Worm (Caenorhabditis elegans) whole organism, L2 larva: Measurements from ENCODE around the gene F31D4.2.

ENCODE experiments used
- C34F6.9 ChIP-seq: fragments of 150-350 bp; optimal IDR thresholded peaks from 2 replicates; lab custom pipeline; 2014; ENCODE audit warnings: missing biosample characterization, missing genetic modification characterization
- R02D3.7 ChIP-seq: fragments of 150-350 bp; optimal IDR thresholded peaks from 2 replicates; lab custom pipeline; 2014; ENCODE audit warnings: missing biosample characterization, missing genetic modification characterization
- Y55F3AM.14 ChIP-seq: fragments of 200-800 bp; sonication (Bioruptor generic); optimal IDR thresholded peaks from 2 replicates; lab custom pipeline; 2018; ENCODE audit warnings: mild to moderate bottlenecking, missing genetic modification characterization, missing compliant biosample characterization
- ZK546.5 ChIP-seq: sonication (generic microtip); optimal IDR thresholded peaks from 2 replicates; lab custom pipeline; 2017; ENCODE audit warnings: missing biosample characterization, missing genetic modification characterization
- alr-1 ChIP-seq: fragments of 150-350 bp; optimal IDR thresholded peaks from 2 replicates; lab custom pipeline; 2014; ENCODE audit warnings: missing biosample characterization, missing genetic modification characterization
- aly-2 ChIP-seq: fragments of 150-350 bp; optimal IDR thresholded peaks from 2 replicates; lab custom pipeline; 2014; ENCODE audit warnings: missing biosample characterization, missing genetic modification characterization
- ama-1 ChIP-seq: fragments of 150-350 bp; optimal IDR thresholded peaks from 2 replicates; lab custom pipeline; 2018; ENCODE audit warnings: inconsistent platforms
- blmp-1 ChIP-seq: sonication (generic microtip); optimal IDR thresholded peaks from 2 replicates; lab custom pipeline; 2017; ENCODE audit warnings: missing genetic modification characterization, mild to moderate bottlenecking, missing compliant biosample characterization, antibody characterized with exemption, moderate library complexity; ENCODE audit not compliant: insufficient read depth
- ceh-16 ChIP-seq: fragments of 150-350 bp; optimal IDR thresholded peaks from 2 replicates; lab custom pipeline; 2014; ENCODE audit warnings: missing biosample characterization, missing genetic modification characterization
- ceh-82 ChIP-seq: fragments of 150-350 bp; optimal IDR thresholded peaks from 2 replicates; lab custom pipeline; 2014; ENCODE audit warnings: missing biosample characterization, missing genetic modification characterization
- crh-2 ChIP-seq: sonication (generic microtip); optimal IDR thresholded peaks from 2 replicates; lab custom pipeline; 2017; ENCODE audit warnings: missing biosample characterization, missing genetic modification characterization
- dmd-4 ChIP-seq: sonication (generic microtip); optimal IDR thresholded peaks from 2 replicates; lab custom pipeline; 2017; ENCODE audit warnings: missing biosample characterization, missing genetic modification characterization
- egl-27 ChIP-seq: sonication (generic microtip); optimal IDR thresholded peaks from 3 replicates; lab custom pipeline; 2017; ENCODE audit warnings: missing biosample characterization, missing genetic modification reagents, missing genetic modification characterization
- elt-3 ChIP-seq: sonication (generic microtip); optimal IDR thresholded peaks from 2 replicates; lab custom pipeline; 2017; ENCODE audit warnings: missing biosample characterization, missing genetic modification characterization
- fos-1 ChIP-seq: fragments of 150-350 bp; optimal IDR thresholded peaks from 2 replicates; lab custom pipeline; 2014; ENCODE audit warnings: missing biosample characterization, missing genetic modification characterization
- gmeb-1 ChIP-seq: fragments of 150-350 bp; optimal IDR thresholded peaks from 2 replicates; lab custom pipeline; 2014; ENCODE audit warnings: missing biosample characterization, missing genetic modification characterization
- lin-11 ChIP-seq: fragments of 150-350 bp; sonication (generic microtip); optimal IDR thresholded peaks from 2 replicates; lab custom pipeline; 2014; ENCODE audit warnings: missing biosample characterization, missing genetic modification characterization, inconsistent platforms, mixed read lengths
- lin-13 ChIP-seq: fragments of 150-350 bp; optimal IDR thresholded peaks from 2 replicates; lab custom pipeline; 2014; ENCODE audit warnings: missing biosample characterization, missing genetic modification reagents, missing genetic modification characterization
- lin-39 ChIP-seq: fragments of 150-350 bp; optimal IDR thresholded peaks from 2 replicates; lab custom pipeline; 2014; ENCODE audit warnings: missing biosample characterization, missing genetic modification reagents, missing genetic modification characterization
- lsy-2 ChIP-seq, 2 experiments: fragments of 150-350 bp in 1 of 2; sonication (generic microtip) in 1 of 2; optimal IDR thresholded peaks; 2 replicates each; lab custom pipeline; 2014 to 2017; ENCODE audit warnings: missing biosample characterization in 2 of 2, missing genetic modification characterization in 2 of 2
- mab-5 ChIP-seq: fragments of 150-350 bp; optimal IDR thresholded peaks from 2 replicates; lab custom pipeline; 2014; ENCODE audit warnings: missing biosample characterization, missing genetic modification characterization
- mbf-1 ChIP-seq: sonication (generic microtip); optimal IDR thresholded peaks from 2 replicates; lab custom pipeline; 2017; ENCODE audit warnings: missing biosample characterization, missing genetic modification characterization
- mdl-1 ChIP-seq, 2 experiments: fragments of 150-350 bp in 1 of 2; sonication (generic microtip) in 1 of 2; optimal IDR thresholded peaks; 2 replicates each; lab custom pipeline; 2017; ENCODE audit warnings: missing biosample characterization in 2 of 2, missing genetic modification characterization in 2 of 2
- nhr-11 ChIP-seq: fragments of 150-350 bp; optimal IDR thresholded peaks from 2 replicates; lab custom pipeline; 2014; ENCODE audit warnings: missing biosample characterization, missing genetic modification characterization
- nhr-12 ChIP-seq: fragments of 150-350 bp; optimal IDR thresholded peaks from 2 replicates; lab custom pipeline; 2014; ENCODE audit warnings: missing biosample characterization, missing genetic modification characterization
- nhr-129 ChIP-seq: fragments of 150-350 bp; optimal IDR thresholded peaks from 2 replicates; lab custom pipeline; 2014; ENCODE audit warnings: missing biosample characterization, missing genetic modification characterization
- nhr-21 ChIP-seq: fragments of 150-350 bp; optimal IDR thresholded peaks from 2 replicates; lab custom pipeline; 2014; ENCODE audit warnings: missing biosample characterization, missing genetic modification characterization
- nhr-237 ChIP-seq: fragments of 150-350 bp; optimal IDR thresholded peaks from 2 replicates; lab custom pipeline; 2014; ENCODE audit warnings: missing biosample characterization, missing genetic modification characterization
- nhr-25 ChIP-seq: fragments of 150-350 bp; sonication (generic microtip); optimal IDR thresholded peaks from 3 replicates; lab custom pipeline; 2014; ENCODE audit warnings: missing biosample characterization, missing genetic modification characterization
- nhr-6 ChIP-seq: fragments of 150-350 bp; optimal IDR thresholded peaks from 2 replicates; lab custom pipeline; 2014; ENCODE audit warnings: missing biosample characterization, missing genetic modification characterization
- nhr-77 ChIP-seq: fragments of 150-350 bp; optimal IDR thresholded peaks from 2 replicates; lab custom pipeline; 2014; ENCODE audit warnings: missing biosample characterization, missing genetic modification characterization
- peb-1 ChIP-seq: fragments of 150-350 bp; optimal IDR thresholded peaks from 2 replicates; lab custom pipeline; 2014; ENCODE audit warnings: missing biosample characterization, missing genetic modification characterization
- sem-4 ChIP-seq: fragments of 150-350 bp; optimal IDR thresholded peaks from 2 replicates; lab custom pipeline; 2014; ENCODE audit warnings: missing biosample characterization, missing genetic modification reagents, missing genetic modification characterization
- skn-1 ChIP-seq: sonication (generic microtip); optimal IDR thresholded peaks from 2 replicates; lab custom pipeline; 2017; ENCODE audit warnings: missing biosample characterization, missing genetic modification characterization
- sma-3 ChIP-seq: sonication (generic microtip); optimal IDR thresholded peaks from 2 replicates; lab custom pipeline; 2016; ENCODE audit warnings: missing genetic modification reagents, missing genetic modification characterization, missing compliant biosample characterization
- sma-9 ChIP-seq, 2 experiments: fragments of 150-350 bp in 1 of 2; sonication (generic microtip) in 1 of 2; optimal IDR thresholded peaks; 2 replicates each; lab custom pipeline; 2014 to 2016; ENCODE audit warnings: missing genetic modification characterization in 2 of 2, mild to moderate bottlenecking in 1 of 2, missing biosample characterization in 1 of 2, missing compliant biosample characterization in 1 of 2, missing genetic modification reagents in 1 of 2, moderate library complexity in 1 of 2
- unc-39 ChIP-seq: fragments of 150-350 bp; optimal IDR thresholded peaks from 2 replicates; lab custom pipeline; 2014; ENCODE audit warnings: missing biosample characterization, missing genetic modification characterization
- unc-55 ChIP-seq: fragments of 150-350 bp; sonication (generic microtip); optimal IDR thresholded peaks from 3 replicates; lab custom pipeline; 2014; ENCODE audit warnings: missing biosample characterization, missing genetic modification reagents, missing genetic modification characterization
- unc-62 ChIP-seq: fragments of 150-350 bp; optimal IDR thresholded peaks from 2 replicates; lab custom pipeline; 2014; ENCODE audit warnings: missing biosample characterization, missing genetic modification reagents, missing genetic modification characterization
- zag-1 ChIP-seq: fragments of 150-350 bp; optimal IDR thresholded peaks from 2 replicates; lab custom pipeline; 2014; ENCODE audit warnings: missing biosample characterization, missing genetic modification characterization
- ztf-1 ChIP-seq: fragments of 200-800 bp; sonication (Bioruptor generic); conservative IDR thresholded peaks from 2 replicates; pipeline ENCODE4 v1.3.6; 2022; ENCODE audit warnings: missing genetic modification characterization, missing compliant biosample characterization
- ztf-11 ChIP-seq: sonication (generic microtip); optimal IDR thresholded peaks from 2 replicates; lab custom pipeline; 2017; ENCODE audit warnings: missing biosample characterization, missing genetic modification characterization
- ztf-4 ChIP-seq: fragments of 150-350 bp; optimal IDR thresholded peaks from 2 replicates; lab custom pipeline; 2014; ENCODE audit warnings: missing biosample characterization, missing genetic modification characterization

Gene F31D4.2

DNA sequence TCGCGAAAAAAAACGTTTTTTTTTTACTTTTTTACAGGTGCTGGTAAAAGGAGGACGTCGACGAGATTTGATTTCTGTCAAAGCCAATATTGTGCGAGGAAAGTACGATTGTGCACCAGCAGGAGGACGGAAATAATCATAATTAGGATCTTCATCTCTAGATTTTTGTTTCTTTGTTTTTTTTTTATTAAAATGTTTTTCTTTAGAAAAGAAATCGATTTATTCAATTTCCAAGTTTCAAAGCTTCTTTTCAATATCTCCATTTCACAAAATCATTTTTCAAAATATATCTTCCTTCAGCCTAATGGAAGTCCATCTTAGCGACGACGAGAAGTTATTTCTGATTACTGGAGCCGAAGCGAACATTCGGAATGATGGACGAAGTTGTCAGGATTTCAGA lies 6.8 kb downstream of the F31D4.2 start, which contains the start of gene exos-7:
TSS of gene exos-7 (plus strand) at position 301 of the 400 bp plus-strand sequence.
- no peak for TF ChIP-seq blmp-1 (tag; lab: Kevin White, UChicago)
- TF ChIP-seq ZK546.5 (tag; lab: Kevin White, UChicago), result no peak
- TF ChIP-seq nhr-129 (tag; lab: Kevin White, UChicago), result no peak
- no peak for TF ChIP-seq sma-3 (GFP tag; lab: Kevin White, UChicago)
- no peak for TF ChIP-seq nhr-11
- no peak for TF ChIP-seq ceh-82 (tag; lab: Kevin White, UChicago)
- TF ChIP-seq ztf-11 (tag; lab: Kevin White, UChicago), result no peak
- TF ChIP-seq lsy-2 (tag; optimal IDR thresholded peaks at IDR 0.05; lab: Kevin White, UChicago), result no peak
- no peak for TF ChIP-seq Y55F3AM.14 (GFP tag; lab: Kevin White, UChicago)
- no peak for TF ChIP-seq unc-62 (GFP tag; lab: Kevin White, UChicago)
- no peak for TF ChIP-seq dmd-4 (tag; lab: Kevin White, UChicago)
- TF ChIP-seq nhr-21 (tag; lab: Kevin White, UChicago), result no peak
- TF ChIP-seq lin-13 (GFP tag; lab: Kevin White, UChicago), result no peak
- TF ChIP-seq skn-1, result no peak
- no peak for TF ChIP-seq C34F6.9
- TF ChIP-seq ztf-4, result no peak
- TF ChIP-seq R02D3.7 (tag; lab: Kevin White, UChicago), result no peak

- TF ChIP-seq unc-55 (peak; percentile 8), lsy-2 (tag; optimal IDR thresholded peaks at IDR 0.05; lab: Kevin White, UChicago) (peak in 1 of 2 experiments; percentile 42), sma-3 (GFP tag; lab: Kevin White, UChicago) (no peak), lin-11 (no peak), nhr-25 (peak; percentile 4), ztf-4 (no peak), egl-27 (tag; lab: Kevin White, UChicago) (no peak), ama-1 (lab: Kevin White, UChicago) (no peak), C34F6.9 (peak; percentile 54), crh-2 (tag; lab: Kevin White, UChicago) (no peak), gmeb-1 (tag; lab: Kevin White, UChicago) (no peak), mab-5 (tag; lab: Kevin White, UChicago) (no peak), nhr-77 (tag; lab: Kevin White, UChicago) (no peak), skn-1 (no peak)
These were observed 7.6 kb downstream of the F31D4.2 start, which contains the start of gene mrps-12 for ce11 chrV:20837765-20838164. Gene mrps-12, plus strand, starts transcription at chrV:20838080.

DNA sequence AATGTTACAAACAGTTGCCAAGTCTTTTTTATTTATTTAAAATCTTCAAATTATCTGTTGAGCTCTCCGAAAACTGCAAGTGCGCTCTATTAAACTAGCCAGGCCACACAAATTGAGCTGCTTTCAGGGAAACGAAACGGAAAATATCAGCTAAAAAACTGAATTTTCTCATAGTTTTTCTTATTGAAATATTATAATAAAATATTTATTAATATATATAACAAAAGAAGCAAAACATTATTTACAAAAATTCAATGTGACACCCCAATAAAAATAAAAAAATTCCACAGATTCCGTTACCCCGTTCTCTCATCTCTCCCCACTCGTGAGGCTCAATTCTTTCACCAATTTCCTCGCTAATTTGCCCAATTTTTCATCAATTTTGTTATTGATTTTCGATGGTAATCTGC lies 12.8 kb downstream of the F31D4.2 start:
- no peak for TF ChIP-seq unc-62 (GFP tag; lab: Kevin White, UChicago)
- TF ChIP-seq nhr-25, result no peak
- TF ChIP-seq sma-9 (GFP tag; optimal IDR thresholded peaks at IDR 0.05; lab: Kevin White, UChicago), result peak; percentile 1
- no peak for TF ChIP-seq sma-9 (tag; optimal IDR thresholded peaks at IDR 0.05; lab: Kevin White, UChicago)
- no peak for TF ChIP-seq nhr-77 (tag; lab: Kevin White, UChicago)
- no peak for TF ChIP-seq nhr-12 (tag; lab: Kevin White, UChicago)
- peak; percentile 74 for TF ChIP-seq unc-55
- TF ChIP-seq mdl-1 (tag; optimal IDR thresholded peaks at IDR 0.05; lab: Kevin White, UChicago), result no peak
- peak in 1 of 2 experiments; percentile 35 for TF ChIP-seq lsy-2 (tag; optimal IDR thresholded peaks at IDR 0.05; lab: Kevin White, UChicago)
- no peak for TF ChIP-seq nhr-11
- no peak for TF ChIP-seq alr-1

DNA sequence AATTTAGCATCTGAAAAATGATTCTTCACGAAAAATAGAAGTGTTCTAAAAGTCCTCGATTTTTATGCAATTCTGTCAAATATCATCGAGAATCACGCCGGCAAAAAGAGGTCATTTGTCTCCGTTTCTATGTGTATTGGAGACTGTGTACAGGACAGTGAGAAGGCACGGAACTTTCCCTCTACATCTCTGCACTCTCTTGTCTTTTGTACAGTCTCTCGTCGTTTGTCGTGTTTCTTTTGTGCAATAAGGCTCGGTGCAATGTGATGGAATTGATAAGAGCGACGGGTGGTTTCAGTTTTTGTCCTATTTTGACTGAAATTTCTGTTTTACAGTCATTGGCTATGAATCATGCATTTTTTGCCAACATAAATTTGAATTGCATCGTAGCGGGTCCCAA lies 13.5 kb downstream of the F31D4.2 start:
- TF ChIP-seq unc-39 (tag; lab: Kevin White, UChicago) (no peak), alr-1 (no peak), lsy-2 (tag; optimal IDR thresholded peaks at IDR 0.05; lab: Kevin White, UChicago) (no peak), sma-3 (GFP tag; lab: Kevin White, UChicago) (no peak), blmp-1 (tag; lab: Kevin White, UChicago) (peak; percentile 2), nhr-129 (tag; lab: Kevin White, UChicago) (peak; percentile 34), peb-1 (tag; lab: Kevin White, UChicago) (no peak), elt-3 (tag; lab: Kevin White, UChicago) (no peak), R02D3.7 (tag; lab: Kevin White, UChicago) (no peak), nhr-25 (no peak), ztf-4 (no peak), mbf-1 (no peak), nhr-77 (tag; lab: Kevin White, UChicago) (no peak), ztf-1 (GFP tag; lab: Robert Waterston, UW) (no peak), ceh-82 (tag; lab: Kevin White, UChicago) (no peak), nhr-21 (tag; lab: Kevin White, UChicago) (no peak), zag-1 (no peak), gmeb-1 (tag; lab: Kevin White, UChicago) (peak; percentile 16), lin-39 (tag; lab: Kevin White, UChicago) (no peak), sem-4 (tag; lab: Kevin White, UChicago) (no peak), lin-13 (GFP tag; lab: Kevin White, UChicago) (no peak), mdl-1 (tag; optimal IDR thresholded peaks at IDR 0.05; lab: Kevin White, UChicago) (no peak), fos-1 (tag; lab: Kevin White, UChicago) (peak; percentile 93), aly-2 (tag; lab: Kevin White, UChicago) (no peak), mab-5 (tag; lab: Kevin White, UChicago) (no peak), ama-1 (lab: Kevin White, UChicago) (no peak), sma-9 (GFP tag; optimal IDR thresholded peaks at IDR 0.05; lab: Kevin White, UChicago) (peak; percentile 62), sma-9 (tag; optimal IDR thresholded peaks at IDR 0.05; lab: Kevin White, UChicago) (no peak), nhr-6 (no peak), crh-2 (tag; lab: Kevin White, UChicago) (peak; percentile 1), C34F6.9 (no peak), unc-62 (GFP tag; lab: Kevin White, UChicago) (no peak), ceh-16 (tag; lab: Kevin White, UChicago) (no peak), nhr-237 (tag; lab: Kevin White, UChicago) (no peak), unc-55 (no peak), dmd-4 (tag; lab: Kevin White, UChicago) (no peak)
